Worm (Caenorhabditis elegans) whole organism, L2 larva: ENCODE measurements around the gene Y6E2A.1.

Experiments
- F13H6.1 ChIP-seq: sonication (generic microtip); optimal IDR thresholded peaks from 2 replicates; lab custom pipeline; 2016; ENCODE audit warnings: missing genetic modification characterization, missing compliant biosample characterization
- ama-1 ChIP-seq: fragments of 150-350 bp; optimal IDR thresholded peaks from 2 replicates; lab custom pipeline; 2018; ENCODE audit warnings: inconsistent platforms
- blmp-1 ChIP-seq: sonication (generic microtip); optimal IDR thresholded peaks from 2 replicates; lab custom pipeline; 2017; ENCODE audit warnings: missing genetic modification characterization, mild to moderate bottlenecking, missing compliant biosample characterization, antibody characterized with exemption, moderate library complexity; ENCODE audit not compliant: insufficient read depth
- ceh-16 ChIP-seq: fragments of 150-350 bp; optimal IDR thresholded peaks from 2 replicates; lab custom pipeline; 2014; ENCODE audit warnings: missing biosample characterization, missing genetic modification characterization
- elt-3 ChIP-seq: sonication (generic microtip); optimal IDR thresholded peaks from 2 replicates; lab custom pipeline; 2017; ENCODE audit warnings: missing biosample characterization, missing genetic modification characterization
- fos-1 ChIP-seq: fragments of 150-350 bp; optimal IDR thresholded peaks from 2 replicates; lab custom pipeline; 2014; ENCODE audit warnings: missing biosample characterization, missing genetic modification characterization
- lin-13 ChIP-seq: fragments of 150-350 bp; optimal IDR thresholded peaks from 2 replicates; lab custom pipeline; 2014; ENCODE audit warnings: missing biosample characterization, missing genetic modification reagents, missing genetic modification characterization
- mab-5 ChIP-seq: fragments of 150-350 bp; optimal IDR thresholded peaks from 2 replicates; lab custom pipeline; 2014; ENCODE audit warnings: missing biosample characterization, missing genetic modification characterization
- nhr-11 ChIP-seq: fragments of 150-350 bp; optimal IDR thresholded peaks from 2 replicates; lab custom pipeline; 2014; ENCODE audit warnings: missing biosample characterization, missing genetic modification characterization
- nhr-12 ChIP-seq: fragments of 150-350 bp; optimal IDR thresholded peaks from 2 replicates; lab custom pipeline; 2014; ENCODE audit warnings: missing biosample characterization, missing genetic modification characterization
- nhr-23 ChIP-seq: fragments of 150-350 bp; optimal IDR thresholded peaks from 2 replicates; lab custom pipeline; 2014; ENCODE audit warnings: missing biosample characterization, missing genetic modification reagents, missing genetic modification characterization
- nhr-237 ChIP-seq: fragments of 150-350 bp; optimal IDR thresholded peaks from 2 replicates; lab custom pipeline; 2014; ENCODE audit warnings: missing biosample characterization, missing genetic modification characterization
- nhr-6 ChIP-seq: fragments of 150-350 bp; optimal IDR thresholded peaks from 2 replicates; lab custom pipeline; 2014; ENCODE audit warnings: missing biosample characterization, missing genetic modification characterization
- snpc-4 ChIP-seq: fragments of 150-350 bp; optimal IDR thresholded peaks from 2 replicates; lab custom pipeline; 2014; ENCODE audit warnings: missing biosample characterization, missing genetic modification characterization

ce11 chrV:15712385-15712784 lies 2.1 kb upstream of the Y6E2A.1 start:
- no peak for TF ChIP-seq nhr-12 (tag; lab: Kevin White, UChicago)
- TF ChIP-seq nhr-237 (tag; lab: Kevin White, UChicago): no peak
- no peak for TF ChIP-seq nhr-11 (tag; lab: Kevin White, UChicago)
- TF ChIP-seq lin-13 (GFP tag; lab: Kevin White, UChicago): no peak
- TF ChIP-seq fos-1 (tag; lab: Kevin White, UChicago): no peak
- no peak for TF ChIP-seq ama-1 (lab: Kevin White, UChicago)
- TF ChIP-seq snpc-4: no peak
- no peak for TF ChIP-seq nhr-6 (tag; lab: Kevin White, UChicago)
- no peak for TF ChIP-seq elt-3
- no peak for TF ChIP-seq F13H6.1 (tag; lab: Kevin White, UChicago)
- no peak for TF ChIP-seq blmp-1
- TF ChIP-seq ceh-16 (tag; lab: Kevin White, UChicago): no peak
- no peak for TF ChIP-seq mab-5 (tag; lab: Kevin White, UChicago)
- no peak for TF ChIP-seq nhr-23 (tag; lab: Kevin White, UChicago)
